Worm (Caenorhabditis elegans) whole organism, L3 larva: ENCODE data around the gene C28H8.3.

Experiments used
- fos-1 ChIP-seq: fragments of 150-350 bp; optimal IDR thresholded peaks from 2 replicates; lab custom pipeline; 2014; ENCODE audit warnings: missing biosample characterization, missing genetic modification characterization
- tbx-2 ChIP-seq: sonication (generic microtip); optimal IDR thresholded peaks from 2 replicates; lab custom pipeline; 2016; ENCODE audit warnings: mild to moderate bottlenecking, missing genetic modification characterization, missing compliant biosample characterization

DNA sequence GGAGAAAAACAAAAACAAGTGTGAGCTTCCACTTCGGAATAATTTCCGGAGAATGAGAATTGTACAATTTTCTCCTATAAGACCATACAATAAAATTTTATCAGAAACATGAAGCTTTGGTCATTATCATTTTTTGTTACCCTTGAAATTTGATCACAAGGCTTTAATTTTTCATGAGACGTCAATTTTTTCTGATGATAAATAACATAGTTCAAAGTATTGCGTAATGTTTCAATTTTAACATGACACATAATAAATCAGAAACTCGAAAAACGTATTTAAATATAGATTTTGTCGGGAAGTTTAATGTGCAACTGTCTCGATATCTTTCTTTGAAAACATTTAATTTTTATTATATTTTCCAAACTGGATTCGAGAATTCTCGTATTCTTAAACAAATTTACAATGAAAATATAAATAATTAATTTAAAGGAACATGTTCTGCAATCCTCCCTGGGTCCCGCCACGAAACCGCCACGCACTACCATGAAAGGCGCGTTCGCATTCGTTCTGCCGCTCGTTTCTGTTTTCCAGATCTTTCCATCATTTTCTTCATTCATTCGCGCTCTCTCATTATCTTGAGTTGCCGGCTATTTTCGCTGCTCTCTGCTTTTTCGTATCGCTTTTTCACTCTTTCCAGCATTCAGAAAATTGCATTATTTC, 30.4 kb downstream of the C28H8.3 start:
- no peak for TF ChIP-seq fos-1 (tag; lab: Kevin White, UChicago)
- TF ChIP-seq tbx-2 (tag; lab: Kevin White, UChicago), result no peak
